Worm (Caenorhabditis elegans): Measurements from ENCODE around the gene atic-1.

DNA sequence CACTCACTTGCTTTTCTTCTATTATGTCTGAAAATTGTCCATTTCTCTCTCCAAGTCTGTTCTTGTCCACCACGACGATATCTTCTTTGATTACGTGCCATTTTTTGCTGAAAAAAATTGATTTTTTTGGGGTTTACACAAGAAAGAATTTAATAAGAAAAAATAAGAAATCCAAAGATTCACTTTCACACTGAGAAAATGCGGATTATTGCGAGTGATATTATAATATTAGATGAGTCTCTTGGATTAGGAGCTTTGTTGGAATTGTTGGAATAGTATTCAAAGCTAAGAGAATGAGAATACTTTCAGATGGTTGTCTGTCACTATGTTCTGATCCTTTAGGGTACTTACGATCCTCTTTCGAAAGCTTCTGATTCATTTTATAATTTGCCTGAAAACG is 57.0 kb downstream of the atic-1 start, which contains the start of gene F20D12.7:
- TF ChIP-seq ama-1 (optimal IDR thresholded peaks at IDR 0.05) = no peak
- no peak for TF ChIP-seq tra-4 (tag; optimal IDR thresholded peaks at IDR 0.05)
- TF ChIP-seq tbx-37 (GFP tag; conservative IDR thresholded peaks at IDR 0.05) = no peak
- TF ChIP-seq F13C5.2 (tag; optimal IDR thresholded peaks at IDR 0.05) = no peak
- no peak for TF ChIP-seq scrt-1 (GFP tag; IDR thresholded peaks at IDR 0.05)
- TF ChIP-seq pes-1 (GFP tag; IDR thresholded peaks at IDR 0.05) = no peak
- no peak for TF ChIP-seq tbx-11 (GFP tag; IDR thresholded peaks at IDR 0.05)
- no peak for TF ChIP-seq ceh-36 (tag; optimal IDR thresholded peaks at IDR 0.05)
